Worm (Caenorhabditis elegans) whole organism, midembryonic: Measurements from ENCODE around the gene C05C10.8.

Experiments
- T22C8.4 ChIP-seq: fragments of 200-800 bp; sonication (Bioruptor generic); IDR thresholded peaks from 2 replicates; pipeline ENCODE4 v1.3.6; 2022; ENCODE audit warnings: missing genetic modification characterization, missing compliant biosample characterization
- cog-1 ChIP-seq: sonication (generic microtip); optimal IDR thresholded peaks from 2 replicates; lab custom pipeline; 2016; ENCODE audit warnings: missing genetic modification characterization, missing compliant biosample characterization
- flt-1 ChIP-seq: fragments of 200-800 bp; sonication (Bioruptor generic); IDR thresholded peaks from 2 replicates; pipeline ENCODE4 v1.3.6; 2022; ENCODE audit warnings: missing genetic modification characterization, missing compliant biosample characterization
- klf-2 ChIP-seq: fragments of 200-800 bp; sonication (Bioruptor generic); conservative IDR thresholded peaks from 2 replicates; pipeline ENCODE4 v1.3.6; 2022; ENCODE audit warnings: missing genetic modification reagents, missing genetic modification characterization, missing compliant biosample characterization
- med-1 ChIP-seq: sonication (generic microtip); optimal IDR thresholded peaks from 2 replicates; lab custom pipeline; 2017; ENCODE audit warnings: missing genetic modification characterization, mild to moderate bottlenecking, missing compliant biosample characterization, antibody characterized with exemption, missing genetic modification reagents; ENCODE audit not compliant: insufficient read depth
- ref-1 ChIP-seq: fragments of 200-800 bp; sonication (Bioruptor generic); conservative IDR thresholded peaks from 2 replicates; pipeline ENCODE4 v1.3.6; 2022; ENCODE audit warnings: missing genetic modification reagents, missing genetic modification characterization, missing compliant biosample characterization
- tab-1 ChIP-seq: fragments of 200-800 bp; sonication (Bioruptor generic); IDR thresholded peaks from 2 replicates; pipeline ENCODE4 v1.3.6; 2022; ENCODE audit warnings: missing genetic modification characterization, missing compliant biosample characterization
- ztf-23 ChIP-seq: fragments of 200-800 bp; sonication (Bioruptor generic); IDR thresholded peaks from 2 replicates; pipeline ENCODE4 v1.3.6; 2022; ENCODE audit warnings: missing genetic modification reagents, missing genetic modification characterization, missing compliant biosample characterization
- ztf-29 ChIP-seq: fragments of 200-800 bp; sonication (Bioruptor generic); IDR thresholded peaks from 2 replicates; pipeline ENCODE4 v1.3.6; 2022; ENCODE audit warnings: missing genetic modification reagents, missing genetic modification characterization, missing compliant biosample characterization

C05C10.8 gene

DNA sequence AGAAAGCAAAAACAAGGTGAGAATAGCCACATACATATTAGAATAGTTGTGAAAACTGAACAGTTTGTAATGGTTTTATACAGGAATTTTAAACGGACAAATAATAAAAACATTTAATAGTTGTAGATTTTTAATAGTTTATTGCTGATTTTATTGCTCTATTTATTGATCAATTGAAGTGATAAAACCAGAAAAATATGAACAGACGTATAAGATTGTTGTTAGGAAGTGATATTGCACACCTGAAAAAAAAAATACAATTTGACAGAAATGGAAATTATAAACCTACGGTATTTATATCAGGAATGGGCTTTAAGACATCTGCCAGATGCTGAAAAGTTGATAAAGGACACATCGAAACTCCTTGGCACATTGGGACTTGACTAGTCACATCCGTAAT, at the start of gene C05C10.8:
Gene C05C10.8, minus strand, starts transcription at position 101 of the 400 bp plus-strand sequence.
- no peak for TF ChIP-seq cog-1 (tag; lab: Kevin White, UChicago)

DNA sequence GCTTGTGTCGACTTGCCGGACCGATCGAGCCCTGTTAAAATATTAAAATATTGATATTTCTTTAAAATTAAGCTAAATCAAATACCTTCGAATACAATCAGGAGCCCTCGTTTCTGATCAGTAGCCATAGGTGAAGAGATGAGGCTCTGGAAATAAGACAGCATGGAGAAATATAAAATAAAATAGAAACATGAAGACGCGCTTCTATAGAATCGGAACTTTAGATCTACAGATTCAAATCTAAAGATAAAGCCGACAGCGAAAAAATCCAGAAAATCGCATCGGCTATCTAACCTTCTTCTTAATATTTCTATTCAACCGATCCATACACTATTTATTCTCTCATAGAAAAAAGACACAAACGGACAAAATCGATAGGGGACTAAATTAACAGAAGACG, 49.1 kb upstream of the C05C10.8 start, which contains the start of gene dtmk-1:
Gene dtmk-1, minus strand, starts transcription at position 146 of the 400 bp plus-strand sequence.
- no peak for TF ChIP-seq T22C8.4 (GFP tag; lab: Robert Waterston, UW)
- TF ChIP-seq ref-1 (GFP tag; lab: Robert Waterston, UW): no peak
- TF ChIP-seq ztf-29 (GFP tag; lab: Robert Waterston, UW): no peak
- TF ChIP-seq flt-1 (GFP tag; lab: Robert Waterston, UW): no peak

- TF ChIP-seq ztf-29 (GFP tag; lab: Robert Waterston, UW): no peak
- no peak for TF ChIP-seq T22C8.4 (GFP tag; lab: Robert Waterston, UW)
- no peak for TF ChIP-seq ref-1 (GFP tag; lab: Robert Waterston, UW)
- TF ChIP-seq flt-1 (GFP tag; lab: Robert Waterston, UW): no peak
- TF ChIP-seq ztf-23 (GFP tag; lab: Robert Waterston, UW): no peak
- TF ChIP-seq tab-1 (GFP tag; lab: Robert Waterston, UW): no peak
- TF ChIP-seq med-1 (GFP tag; lab: Kevin White, UChicago): no peak
- no peak for TF ChIP-seq cog-1 (tag; lab: Kevin White, UChicago)
- no peak for TF ChIP-seq klf-2 (GFP tag; lab: Robert Waterston, UW)
These were observed 47.5 kb upstream of the C05C10.8 start for ce11 chrII:9965325-9965724.

DNA sequence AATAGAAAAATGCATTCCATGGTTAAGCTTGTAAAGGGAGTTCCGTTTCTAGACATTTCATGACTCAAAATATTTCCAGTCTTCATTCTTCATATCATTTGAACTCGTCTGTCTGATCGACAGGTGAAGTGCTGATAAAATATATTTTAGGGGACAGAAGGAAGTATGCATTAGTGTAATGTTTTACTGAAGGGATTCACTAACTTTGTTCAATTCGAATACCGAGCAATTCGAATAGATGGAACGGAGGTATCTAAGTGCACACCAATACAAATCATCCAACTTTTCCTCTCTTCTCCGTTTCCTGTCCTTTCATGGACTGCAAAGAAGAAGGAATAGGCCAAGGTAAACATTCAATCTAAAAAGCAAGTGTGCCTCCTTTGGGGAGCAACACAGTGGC, 46.0 kb upstream of the C05C10.8 start:
- TF ChIP-seq ztf-23 (GFP tag; lab: Robert Waterston, UW): no peak
- no peak for TF ChIP-seq klf-2 (GFP tag; lab: Robert Waterston, UW)
- no peak for TF ChIP-seq cog-1 (tag; lab: Kevin White, UChicago)
- no peak for TF ChIP-seq med-1 (GFP tag; lab: Kevin White, UChicago)
- TF ChIP-seq tab-1 (GFP tag; lab: Robert Waterston, UW): no peak
- TF ChIP-seq ref-1 (GFP tag; lab: Robert Waterston, UW): no peak
- no peak for TF ChIP-seq flt-1 (GFP tag; lab: Robert Waterston, UW)
- no peak for TF ChIP-seq T22C8.4 (GFP tag; lab: Robert Waterston, UW)

DNA sequence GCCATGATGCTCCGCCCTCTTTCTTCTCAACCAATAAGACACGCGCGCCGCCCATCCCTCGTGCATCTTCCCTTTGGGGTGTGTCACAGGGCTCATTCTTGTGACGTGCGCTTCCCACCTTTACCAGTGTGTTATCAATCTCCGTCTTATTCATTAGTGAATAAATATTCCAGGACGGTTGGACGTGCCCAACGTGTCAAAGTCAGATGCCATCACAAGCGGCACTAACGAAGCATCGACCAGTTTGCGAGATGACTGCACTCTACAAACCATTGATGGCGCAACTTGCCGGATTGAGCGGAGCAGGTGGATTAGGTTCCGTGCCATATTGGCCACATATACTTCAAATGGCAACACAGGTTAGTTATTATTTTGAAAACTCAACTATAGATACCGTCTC, 42.3 kb upstream of the C05C10.8 start:
- TF ChIP-seq ztf-29 (GFP tag; lab: Robert Waterston, UW) (no peak), cog-1 (tag; lab: Kevin White, UChicago) (no peak), flt-1 (GFP tag; lab: Robert Waterston, UW) (no peak), med-1 (GFP tag; lab: Kevin White, UChicago) (no peak), klf-2 (GFP tag; lab: Robert Waterston, UW) (no peak), tab-1 (GFP tag; lab: Robert Waterston, UW) (no peak), T22C8.4 (GFP tag; lab: Robert Waterston, UW) (no peak), ref-1 (GFP tag; lab: Robert Waterston, UW) (no peak), ztf-23 (GFP tag; lab: Robert Waterston, UW) (no peak)

- TF ChIP-seq med-1 (GFP tag; lab: Kevin White, UChicago) (no peak), tab-1 (GFP tag; lab: Robert Waterston, UW) (no peak), ztf-29 (GFP tag; lab: Robert Waterston, UW) (no peak), cog-1 (tag; lab: Kevin White, UChicago) (no peak), ref-1 (GFP tag; lab: Robert Waterston, UW) (no peak), T22C8.4 (GFP tag; lab: Robert Waterston, UW) (no peak), ztf-23 (GFP tag; lab: Robert Waterston, UW) (no peak), klf-2 (GFP tag; lab: Robert Waterston, UW) (no peak), flt-1 (GFP tag; lab: Robert Waterston, UW) (no peak)
These were observed 38.3 kb upstream of the C05C10.8 start for ce11 chrII:9956116-9956515.

DNA sequence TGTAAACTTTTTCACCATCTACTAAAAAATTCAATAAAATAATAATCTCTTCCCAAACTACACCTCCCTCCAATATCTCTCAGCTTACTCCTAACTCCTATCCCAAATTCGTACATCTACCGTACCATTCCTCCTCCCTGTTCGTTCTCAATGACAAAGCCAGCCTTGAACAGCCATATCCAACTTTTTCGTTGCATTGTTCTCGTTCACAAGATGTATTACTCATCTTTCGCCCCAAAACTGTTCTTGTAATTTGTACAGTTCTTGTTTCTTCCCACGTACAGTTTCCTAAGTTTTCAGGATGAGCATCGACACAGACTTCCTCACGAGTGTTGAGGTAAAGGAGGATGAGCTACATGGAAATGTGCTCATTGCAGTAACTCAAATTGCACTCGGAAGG, 37.1 kb upstream of the C05C10.8 start, which contains the start of gene egl-43:
Gene egl-43, plus strand, starts transcription at position 301 of the 400 bp plus-strand sequence.
- TF ChIP-seq flt-1 (GFP tag; lab: Robert Waterston, UW) (no peak), cog-1 (tag; lab: Kevin White, UChicago) (no peak), T22C8.4 (GFP tag; lab: Robert Waterston, UW) (no peak), ztf-23 (GFP tag; lab: Robert Waterston, UW) (no peak), med-1 (GFP tag; lab: Kevin White, UChicago) (no peak), ztf-29 (GFP tag; lab: Robert Waterston, UW) (no peak), klf-2 (GFP tag; lab: Robert Waterston, UW) (no peak), tab-1 (GFP tag; lab: Robert Waterston, UW) (no peak), ref-1 (GFP tag; lab: Robert Waterston, UW) (no peak)

DNA sequence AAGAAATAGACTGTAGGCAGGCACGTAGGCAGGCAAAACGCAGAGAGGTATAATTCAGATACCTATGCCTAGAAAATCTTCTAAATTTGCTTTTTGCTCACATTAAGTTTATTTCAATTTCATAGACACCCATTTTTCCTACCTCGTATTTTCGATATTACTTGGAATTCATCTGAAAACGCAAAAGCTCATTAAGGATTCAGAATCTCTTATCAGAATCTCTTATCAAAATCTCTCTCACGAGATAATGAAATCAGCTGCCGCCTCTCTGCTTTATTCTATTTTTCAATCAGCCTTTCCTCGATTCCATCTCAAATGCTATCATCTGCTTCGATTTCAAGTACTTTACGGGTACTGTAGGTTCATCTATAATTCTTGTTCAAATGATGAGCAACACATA, 34.0 kb upstream of the C05C10.8 start:
- no peak for TF ChIP-seq ztf-29 (GFP tag; lab: Robert Waterston, UW)
- TF ChIP-seq ref-1 (GFP tag; lab: Robert Waterston, UW): no peak
- no peak for TF ChIP-seq tab-1 (GFP tag; lab: Robert Waterston, UW)
- TF ChIP-seq cog-1 (tag; lab: Kevin White, UChicago): no peak
- no peak for TF ChIP-seq flt-1 (GFP tag; lab: Robert Waterston, UW)
- TF ChIP-seq med-1 (GFP tag; lab: Kevin White, UChicago): no peak
- no peak for TF ChIP-seq klf-2 (GFP tag; lab: Robert Waterston, UW)
- TF ChIP-seq T22C8.4 (GFP tag; lab: Robert Waterston, UW): no peak
- TF ChIP-seq ztf-23 (GFP tag; lab: Robert Waterston, UW): no peak

- no peak for TF ChIP-seq med-1 (GFP tag; lab: Kevin White, UChicago)
- no peak for TF ChIP-seq T22C8.4 (GFP tag; lab: Robert Waterston, UW)
- TF ChIP-seq klf-2 (GFP tag; lab: Robert Waterston, UW): no peak
- no peak for TF ChIP-seq cog-1 (tag; lab: Kevin White, UChicago)
- TF ChIP-seq flt-1 (GFP tag; lab: Robert Waterston, UW): no peak
- no peak for TF ChIP-seq ref-1 (GFP tag; lab: Robert Waterston, UW)
- no peak for TF ChIP-seq ztf-23 (GFP tag; lab: Robert Waterston, UW)
- TF ChIP-seq tab-1 (GFP tag; lab: Robert Waterston, UW): no peak
- TF ChIP-seq ztf-29 (GFP tag; lab: Robert Waterston, UW): no peak
These were observed 30.9 kb upstream of the C05C10.8 start for ce11 chrII:9948662-9949061.
